Worm (Caenorhabditis elegans) whole organism, late embryonic: Measurements from ENCODE around the gene sra-27.

Source experiments
- C38D4.7 ChIP-seq: fragments of 200-800 bp; sonication (Bioruptor generic); optimal IDR thresholded peaks from 2 replicates; lab custom pipeline; 2018; ENCODE audit warnings: mild to moderate bottlenecking, missing genetic modification characterization, moderate library complexity, missing compliant biosample characterization
- ama-1 ChIP-seq: fragments of 150-350 bp; optimal IDR thresholded peaks from 2 replicates; lab custom pipeline; 2014
- syd-9 ChIP-seq: sonication (generic microtip); optimal IDR thresholded peaks from 2 replicates; lab custom pipeline; 2016; ENCODE audit warnings: mild to moderate bottlenecking, missing genetic modification characterization, moderate library complexity, missing compliant biosample characterization

DNA sequence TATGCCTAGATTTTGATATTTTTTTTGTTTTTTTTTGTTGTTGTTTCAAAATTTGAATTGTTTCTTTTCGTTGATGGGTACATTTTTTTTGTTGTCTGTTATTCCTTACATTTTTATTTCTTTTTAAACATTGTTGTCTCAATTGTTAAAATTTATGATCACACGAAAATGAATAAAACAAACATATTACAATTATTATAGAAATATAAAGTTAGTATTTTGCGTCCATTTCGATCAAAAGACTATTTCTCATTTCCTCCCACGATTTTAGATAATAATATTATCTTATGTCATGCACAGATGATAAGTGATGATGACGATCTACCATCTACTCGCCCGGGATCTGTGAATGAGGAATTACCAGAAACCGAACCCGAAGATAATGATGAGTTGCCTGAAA is 14.1 kb upstream of the sra-27 start, which contains the start of gene wrn-1:
- TF ChIP-seq ama-1 (lab: Kevin White, UChicago) (no peak), C38D4.7 (GFP tag; lab: Kevin White, UChicago) (no peak), syd-9 (no peak)
